Fruit fly (Drosophila melanogaster): ENCODE results near the gene CG34028.

The CG34028 gene

dm6 chrX:9486802-9487201, 24.5 kb upstream of the CG34028 start (continued):
- TF ChIP-seq GATAd (GFP tag; optimal IDR thresholded peaks at IDR 0.05) (no peak), dmrt93B (GFP tag; optimal IDR thresholded peaks at IDR 0.05) (peak; percentile 45), dl (GFP tag; optimal IDR thresholded peaks at IDR 0.05; ENCODE audit: insufficient read depth in 1 of 2, partially characterized antibody in 2 of 2) (no peak), OdsH (GFP tag; optimal IDR thresholded peaks at IDR 0.05) (peak; percentile 28)

- TF ChIP-seq foxo (GFP tag; optimal IDR thresholded peaks at IDR 0.05) (peak in 1 of 2 experiments; percentile 18), sage (GFP tag; optimal IDR thresholded peaks at IDR 0.05) (no peak), rgr (GFP tag; optimal IDR thresholded peaks at IDR 0.05) (peak; percentile 15), jim (GFP tag; optimal IDR thresholded peaks at IDR 0.05) (no peak), CG32264 (GFP tag; optimal IDR thresholded peaks at IDR 0.05) (no peak), ey (GFP tag; optimal IDR thresholded peaks at IDR 0.05) (peak; percentile 10), Myc (optimal IDR thresholded peaks at IDR 0.05) (no peak), GATAd (GFP tag; optimal IDR thresholded peaks at IDR 0.05) (no peak), N (GFP tag; optimal IDR thresholded peaks at IDR 0.05) (no peak), tai (GFP tag; optimal IDR thresholded peaks at IDR 0.05) (no peak), Rel (GFP tag; optimal IDR thresholded peaks at IDR 0.05) (no peak), Rel (tag; optimal IDR thresholded peaks at IDR 0.05) (no peak), dsf (GFP tag; optimal IDR thresholded peaks at IDR 0.05; ENCODE audit: borderline replicate concordance) (no peak), Abd-B (GFP tag; optimal IDR thresholded peaks at IDR 0.05) (no peak), brk (GFP tag; optimal IDR thresholded peaks at IDR 0.05) (no peak), br (GFP tag; optimal IDR thresholded peaks at IDR 0.05) (no peak), usp (GFP tag; optimal IDR thresholded peaks at IDR 0.05) (no peak), dl (GFP tag; optimal IDR thresholded peaks at IDR 0.05; ENCODE audit: insufficient read depth in 1 of 2, partially characterized antibody in 2 of 2) (no peak), lola (GFP tag; optimal IDR thresholded peaks at IDR 0.05) (no peak), Hr83 (GFP tag; optimal IDR thresholded peaks at IDR 0.05; ENCODE audit: poor library complexity, severe bottlenecking) (no peak), pan (optimal IDR thresholded peaks at IDR 0.05) (no peak), CG9705 (GFP tag; optimal IDR thresholded peaks at IDR 0.05) (no peak), fru (GFP tag; optimal IDR thresholded peaks at IDR 0.05) (peak; percentile 16), h (GFP tag; optimal IDR thresholded peaks at IDR 0.05) (peak; percentile 7), Hnf4 (GFP tag; optimal IDR thresholded peaks at IDR 0.05) (no peak)
Observed at dm6 chrX:9494103-9494502, 17.2 kb upstream of the CG34028 start.

dm6 chrX:9495945-9496445, 15.3 kb upstream of the CG34028 start:
- TF ChIP-seq jim (GFP tag; optimal IDR thresholded peaks at IDR 0.05) = no peak
- TF ChIP-seq N (GFP tag; optimal IDR thresholded peaks at IDR 0.05) = no peak
- peak; percentile 3 for TF ChIP-seq ey (GFP tag; optimal IDR thresholded peaks at IDR 0.05)
- TF ChIP-seq OdsH (GFP tag; optimal IDR thresholded peaks at IDR 0.05) = peak; percentile 8
- TF ChIP-seq Rel (GFP tag; optimal IDR thresholded peaks at IDR 0.05) = no peak
- no peak for TF ChIP-seq Rel (tag; optimal IDR thresholded peaks at IDR 0.05)
- peak; percentile 15 for TF ChIP-seq woc (GFP tag; optimal IDR thresholded peaks at IDR 0.05)
- peak; percentile 47 for TF ChIP-seq Vsx2 (GFP tag; optimal IDR thresholded peaks at IDR 0.05; ENCODE audit: partially characterized antibody)
- TF ChIP-seq br (GFP tag; optimal IDR thresholded peaks at IDR 0.05) = peak; percentile 1
- peak; percentile 65 for TF ChIP-seq psq (GFP tag; optimal IDR thresholded peaks at IDR 0.05)
- peak; percentile 23 to 56 for TF ChIP-seq dl (GFP tag; optimal IDR thresholded peaks at IDR 0.05; ENCODE audit: insufficient read depth in 1 of 2, partially characterized antibody in 2 of 2)
- peak in 1 of 2 experiments; percentile 22 for TF ChIP-seq foxo (GFP tag; optimal IDR thresholded peaks at IDR 0.05)
- TF ChIP-seq rgr (GFP tag; optimal IDR thresholded peaks at IDR 0.05) = peak; percentile 20
- no peak for TF ChIP-seq usp (GFP tag; optimal IDR thresholded peaks at IDR 0.05)
- peak; percentile 60 for TF ChIP-seq Dif (GFP tag; optimal IDR thresholded peaks at IDR 0.05; ENCODE audit: partially characterized antibody)
- peak; percentile 49 for TF ChIP-seq Sp1 (GFP tag; optimal IDR thresholded peaks at IDR 0.05)
- TF ChIP-seq CrebA (GFP tag; optimal IDR thresholded peaks at IDR 0.05; ENCODE audit: borderline replicate concordance) = peak; percentile 59
- no peak for TF ChIP-seq Mio (GFP tag; optimal IDR thresholded peaks at IDR 0.05)
- TF ChIP-seq fru (GFP tag; optimal IDR thresholded peaks at IDR 0.05) = peak; percentile 53
- peak; percentile 36 for TF ChIP-seq h (GFP tag; optimal IDR thresholded peaks at IDR 0.05)

dm6 chrX:9497123-9497522, 14.2 kb upstream of the CG34028 start:
- TF ChIP-seq tai (GFP tag; optimal IDR thresholded peaks at IDR 0.05) (no peak), jim (GFP tag; optimal IDR thresholded peaks at IDR 0.05) (no peak), ey (GFP tag; optimal IDR thresholded peaks at IDR 0.05) (no peak), br (GFP tag; optimal IDR thresholded peaks at IDR 0.05) (no peak), Dfd (GFP tag; optimal IDR thresholded peaks at IDR 0.05) (no peak), N (GFP tag; optimal IDR thresholded peaks at IDR 0.05) (no peak), Jra (GFP tag; optimal IDR thresholded peaks at IDR 0.05) (no peak), dl (GFP tag; optimal IDR thresholded peaks at IDR 0.05; ENCODE audit: insufficient read depth in 1 of 2, partially characterized antibody in 2 of 2) (peak in 1 of 2 experiments; percentile 35), Abd-B (GFP tag; optimal IDR thresholded peaks at IDR 0.05) (no peak), OdsH (GFP tag; optimal IDR thresholded peaks at IDR 0.05) (no peak), usp (GFP tag; optimal IDR thresholded peaks at IDR 0.05) (no peak), CG9705 (GFP tag; optimal IDR thresholded peaks at IDR 0.05) (no peak), psq (GFP tag; optimal IDR thresholded peaks at IDR 0.05) (peak; percentile 77), Vsx2 (GFP tag; optimal IDR thresholded peaks at IDR 0.05; ENCODE audit: partially characterized antibody) (peak; percentile 39), pan (optimal IDR thresholded peaks at IDR 0.05) (no peak), Dif (GFP tag; optimal IDR thresholded peaks at IDR 0.05; ENCODE audit: partially characterized antibody) (peak; percentile 27), dsf (GFP tag; optimal IDR thresholded peaks at IDR 0.05; ENCODE audit: borderline replicate concordance) (no peak), brk (GFP tag; optimal IDR thresholded peaks at IDR 0.05) (no peak), Myc (optimal IDR thresholded peaks at IDR 0.05) (no peak), CrebA (GFP tag; optimal IDR thresholded peaks at IDR 0.05; ENCODE audit: borderline replicate concordance) (no peak), sage (GFP tag; optimal IDR thresholded peaks at IDR 0.05) (no peak)

Measured in whole organism, wandering third instar larva.